Fruit fly (Drosophila melanogaster) whole organism, prepupa: Measurements from ENCODE around the gene CG11811.

Experiments
- CG16779 ChIP-seq: fragments of 200-800 bp; sonication (Bioruptor generic); optimal IDR thresholded peaks from 3 replicates; lab custom pipeline; 2017; ENCODE audit warnings: missing biosample characterization, mild to moderate bottlenecking, missing genetic modification characterization
- Sox102F ChIP-seq: fragments of 200-800 bp; sonication (Bioruptor generic); optimal IDR thresholded peaks from 2 replicates; lab custom pipeline; 2016; ENCODE audit warnings: missing biosample characterization, mild to moderate bottlenecking, missing genetic modification characterization
- esn ChIP-seq: fragments of 200-800 bp; sonication (Bioruptor generic); optimal IDR thresholded peaks from 2 replicates; lab custom pipeline; 2016; ENCODE audit warnings: missing biosample characterization, mild to moderate bottlenecking, missing genetic modification characterization, moderate library complexity
- net ChIP-seq: fragments of 200-800 bp; sonication (Bioruptor generic); optimal IDR thresholded peaks from 3 replicates; lab custom pipeline; 2016; ENCODE audit warnings: missing biosample characterization, missing genetic modification characterization

DNA sequence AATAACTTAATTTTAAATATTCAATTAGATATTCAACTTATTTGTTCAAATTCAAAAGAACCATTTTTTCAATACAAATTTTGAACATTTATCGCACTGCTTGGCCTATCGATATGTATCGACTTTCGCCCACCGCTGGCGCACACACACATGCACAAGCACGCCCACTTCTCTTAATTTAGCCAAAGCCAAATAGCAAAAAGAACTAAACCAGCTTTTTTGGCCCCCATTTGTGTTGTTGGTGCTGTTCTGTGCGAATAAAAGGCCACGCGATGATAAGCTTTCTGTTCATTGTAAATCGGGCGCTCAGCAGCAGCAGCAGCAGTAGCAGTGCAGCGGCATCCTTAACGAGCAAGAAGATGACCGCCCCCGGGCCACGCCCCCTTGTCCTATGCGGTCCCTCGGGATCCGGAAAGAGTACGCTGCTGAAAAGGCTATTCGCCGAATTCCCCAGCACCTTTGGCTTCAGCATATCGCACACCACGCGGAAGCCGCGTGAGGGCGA, at the start of gene CG11811:
- TF ChIP-seq CG16779 (tag; lab: Kevin White, UChicago) = no peak
- peak; percentile 11 for TF ChIP-seq esn (GFP tag; lab: Kevin White, UChicago)
- no peak for TF ChIP-seq net (GFP tag; lab: Kevin White, UChicago)
- TF ChIP-seq Sox102F (GFP tag; lab: Kevin White, UChicago) = no peak
